Fruit fly (Drosophila melanogaster) Kc167 (cell line): ENCODE measurements around the gene CG42271.

Experiments used
- Myc ChIP-seq: fragments of >200 bp; optimal IDR thresholded peaks from 2 replicates; lab custom pipeline; 2017; ENCODE audit warnings: missing external identifiers
- h ChIP-seq: fragments of >200 bp; optimal IDR thresholded peaks from 3 replicates; lab custom pipeline; 2018; ENCODE audit warnings: missing external identifiers
- psq ChIP-seq: fragments of >200 bp; optimal IDR thresholded peaks from 2 replicates; lab custom pipeline; 2017; ENCODE audit warnings: missing external identifiers
- ttk ChIP-seq: sonication (Bioruptor generic); optimal IDR thresholded peaks from 2 replicates; lab custom pipeline; 2017; ENCODE audit warnings: missing external identifiers

DNA sequence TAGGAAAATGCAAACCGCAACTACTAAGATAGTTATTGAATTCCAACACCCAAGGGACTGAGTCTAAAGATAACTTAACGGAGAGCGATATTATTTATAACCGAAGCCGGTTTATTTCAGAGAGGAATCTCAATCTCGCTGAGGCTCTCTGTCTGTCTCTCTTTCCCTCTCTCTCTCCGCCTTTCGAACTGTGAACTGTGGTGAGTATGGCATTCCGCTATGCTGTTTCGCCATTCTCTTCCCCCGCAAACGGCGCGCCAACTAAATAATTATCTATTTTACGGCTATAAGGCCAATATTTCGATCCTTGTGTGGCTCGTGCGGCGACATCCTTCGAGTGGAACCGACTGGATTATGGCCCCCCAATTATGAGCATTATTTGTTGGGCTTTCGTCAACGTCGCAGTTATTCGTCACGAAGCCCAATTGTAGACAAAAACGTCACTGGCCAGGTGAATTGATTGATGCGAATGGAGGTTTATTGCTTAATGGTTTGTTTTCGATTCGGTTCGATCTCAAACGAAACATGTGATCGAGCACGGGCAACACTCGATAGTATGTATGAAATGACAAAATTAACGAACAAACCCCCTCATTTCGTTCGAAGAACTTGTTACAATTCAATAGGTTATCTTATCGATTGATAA is 21.6 kb downstream of the CG42271 start:
- TF ChIP-seq psq (lab: Kevin White, UChicago) (no peak), ttk (lab: Kevin White, UChicago) (no peak), h (no peak), Myc (lab: Kevin White, UChicago) (no peak)
